Worm (Caenorhabditis elegans) whole organism, L4/young adult: Measurements from ENCODE around the gene fan-1.

Experiments used
- W03F9.2 ChIP-seq: fragments of 150-350 bp; optimal IDR thresholded peaks from 2 replicates; lab custom pipeline; 2014; ENCODE audit warnings: missing biosample characterization, missing genetic modification characterization
- dao-5 ChIP-seq: sonication (generic microtip); optimal IDR thresholded peaks from 2 replicates; lab custom pipeline; 2016; ENCODE audit warnings: missing genotype, missing genetic modification characterization, moderate library complexity, missing compliant biosample characterization

DNA sequence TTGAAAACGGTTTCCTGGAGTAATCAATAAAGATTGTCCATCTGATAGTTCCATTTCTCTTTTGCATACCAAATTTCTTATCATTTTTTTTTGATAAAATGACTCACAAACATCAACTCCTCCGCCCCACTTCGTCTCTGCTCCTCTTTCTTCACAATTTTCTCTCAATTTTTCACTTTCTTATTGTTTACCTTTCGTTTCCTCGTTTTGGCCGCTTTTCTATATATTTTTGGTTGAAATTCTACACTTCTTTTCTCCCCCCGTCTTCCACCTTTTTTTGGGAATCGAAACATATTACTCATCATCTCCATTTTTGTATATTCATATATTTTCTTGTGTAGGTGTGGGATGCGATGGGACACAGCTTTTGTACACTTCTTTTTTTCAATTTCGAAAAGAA is 45.8 kb upstream of the fan-1 start:
- TF ChIP-seq W03F9.2, result no peak
- no peak for TF ChIP-seq dao-5 (tag; lab: Kevin White, UChicago)
